Fruit fly (Drosophila melanogaster): ENCODE measurements around the gene tsl.

DNA sequence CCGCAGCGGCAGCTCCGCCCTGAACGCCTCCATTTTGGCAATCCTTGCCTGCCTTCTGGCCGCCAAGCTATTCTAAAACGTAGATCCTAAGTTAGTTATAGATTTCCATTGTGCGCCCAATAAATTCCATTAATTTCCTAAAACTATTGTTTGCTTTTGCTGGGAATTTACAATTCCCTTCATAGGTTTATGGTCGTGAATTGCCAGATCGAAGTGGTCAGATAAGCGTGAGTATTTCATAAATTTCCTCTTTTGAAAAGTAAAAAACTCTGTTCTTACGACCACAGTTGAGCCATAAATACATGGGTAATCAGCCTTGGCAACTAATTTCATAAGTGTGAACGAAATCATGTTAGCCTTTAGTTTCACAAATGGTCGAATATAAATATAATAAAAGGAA lies 29.2 kb downstream of the tsl start:
- TF ChIP-seq psq (optimal IDR thresholded peaks at IDR 0.05) (no peak), Sin3A (optimal IDR thresholded peaks at IDR 0.05) (no peak)

Measured in Kc167 (cell line).